Fruit fly (Drosophila melanogaster) whole organism, pupa: Measurements from ENCODE around the gene sgg.

Source experiments
- CG13204 ChIP-seq: fragments of 200-800 bp; sonication (Bioruptor generic); optimal IDR thresholded peaks from 2 replicates; lab custom pipeline; 2018; ENCODE audit warnings: missing biosample characterization, mild to moderate bottlenecking, missing genetic modification characterization, moderate library complexity
- CG15710 ChIP-seq: fragments of 200-800 bp; sonication (Bioruptor generic); optimal IDR thresholded peaks from 2 replicates; lab custom pipeline; 2018; ENCODE audit warnings: missing biosample characterization, mild to moderate bottlenecking, missing genetic modification characterization, moderate library complexity
- D1 ChIP-seq: fragments of 200-800 bp; sonication (Bioruptor generic); optimal IDR thresholded peaks from 2 replicates; lab custom pipeline; 2018; ENCODE audit warnings: missing biosample characterization, mild to moderate bottlenecking, missing genetic modification characterization, moderate library complexity
- EcR ChIP-seq: fragments of 200-800 bp; sonication (Bioruptor generic); optimal IDR thresholded peaks from 3 replicates; lab custom pipeline; 2019; ENCODE audit warnings: missing biosample characterization, missing genetic modification characterization, mild to moderate bottlenecking, moderate library complexity, missing genetic modification reagents
- Ets98B ChIP-seq: fragments of 200-800 bp; sonication (Bioruptor generic); IDR thresholded peaks from 2 replicates; pipeline ENCODE4 v1.3.6; 2022; ENCODE audit warnings: missing biosample characterization, missing genetic modification characterization

dm6 chrX:2635075-2635643 is 1.4 kb downstream of the sgg start:
- TF ChIP-seq D1 (no peak), CG15710 (tag; lab: Kevin White, UChicago) (peak; percentile 17), Ets98B (0 out of 2 replicates have a peak, but pooled peaks have one; percentile 15), EcR (no peak), CG13204 (GFP tag; lab: Kevin White, UChicago) (no peak)
